Worm (Caenorhabditis elegans) whole organism, late embryonic: ENCODE measurements around the gene cav-1.

Source experiments
- F13H6.1 ChIP-seq: sonication (generic microtip); optimal IDR thresholded peaks from 2 replicates; lab custom pipeline; 2016; ENCODE audit warnings: missing genetic modification characterization, missing compliant biosample characterization
- ama-1 ChIP-seq: fragments of 150-350 bp; optimal IDR thresholded peaks from 2 replicates; lab custom pipeline; 2014
- dmd-4 ChIP-seq: sonication (generic microtip); optimal IDR thresholded peaks from 2 replicates; lab custom pipeline; 2016; ENCODE audit warnings: borderline replicate concordance, missing genetic modification characterization, missing compliant biosample characterization
- fkh-6 ChIP-seq: sonication (generic microtip); optimal IDR thresholded peaks from 2 replicates; lab custom pipeline; 2016; ENCODE audit warnings: missing genetic modification characterization, missing compliant biosample characterization
- odd-2 ChIP-seq: sonication (generic microtip); optimal IDR thresholded peaks from 2 replicates; lab custom pipeline; 2017; ENCODE audit warnings: antibody characterized with exemption, mild to moderate bottlenecking, missing genetic modification characterization, missing compliant biosample characterization
- unc-86 ChIP-seq: sonication (generic microtip); optimal IDR thresholded peaks from 2 replicates; lab custom pipeline; 2016; ENCODE audit warnings: missing genetic modification characterization, missing compliant biosample characterization

ce11 chrIV:9737204-9737790, 35.0 kb upstream of the cav-1 start, which contains the start of gene cka-1:
- TF ChIP-seq F13H6.1 (tag; lab: Kevin White, UChicago) (no peak), unc-86 (tag; lab: Kevin White, UChicago) (no peak), fkh-6 (tag; lab: Kevin White, UChicago) (no peak), odd-2 (tag; lab: Kevin White, UChicago) (no peak), ama-1 (lab: Kevin White, UChicago) (no peak), dmd-4 (tag; lab: Kevin White, UChicago) (no peak)
